Worm (Caenorhabditis elegans): ENCODE results near the gene rap-2.

DNA sequence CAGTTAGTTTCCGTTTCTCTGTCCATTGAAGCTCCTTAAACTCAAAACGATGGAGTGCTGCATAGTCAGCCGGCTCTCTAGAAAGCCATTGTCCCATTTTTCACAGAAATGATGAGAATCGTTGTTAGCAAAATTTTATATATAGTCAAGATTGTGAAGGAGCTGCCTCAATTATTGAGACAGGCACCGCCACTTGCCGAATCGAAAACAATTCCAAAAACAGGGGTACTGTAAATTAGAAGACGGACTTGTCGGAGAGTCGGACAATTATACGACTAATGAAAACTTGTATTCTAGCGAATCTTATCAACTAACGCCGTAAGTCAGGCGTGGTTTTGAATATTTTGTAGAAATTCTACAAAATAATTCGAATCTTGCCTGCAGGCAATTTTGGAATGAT is 43.7 kb downstream of the rap-2 start, which contains the start of gene F14H8.2:
- TF ChIP-seq blmp-1 (tag; optimal IDR thresholded peaks at IDR 0.05) (no peak), aha-1 (tag; optimal IDR thresholded peaks at IDR 0.05) (no peak), lin-35 (GFP tag; optimal IDR thresholded peaks at IDR 0.05) (no peak), egl-27 (tag; optimal IDR thresholded peaks at IDR 0.05) (no peak)
